Fruit fly (Drosophila melanogaster): ENCODE measurements around the gene CG33116.

The CG33116 gene

DNA sequence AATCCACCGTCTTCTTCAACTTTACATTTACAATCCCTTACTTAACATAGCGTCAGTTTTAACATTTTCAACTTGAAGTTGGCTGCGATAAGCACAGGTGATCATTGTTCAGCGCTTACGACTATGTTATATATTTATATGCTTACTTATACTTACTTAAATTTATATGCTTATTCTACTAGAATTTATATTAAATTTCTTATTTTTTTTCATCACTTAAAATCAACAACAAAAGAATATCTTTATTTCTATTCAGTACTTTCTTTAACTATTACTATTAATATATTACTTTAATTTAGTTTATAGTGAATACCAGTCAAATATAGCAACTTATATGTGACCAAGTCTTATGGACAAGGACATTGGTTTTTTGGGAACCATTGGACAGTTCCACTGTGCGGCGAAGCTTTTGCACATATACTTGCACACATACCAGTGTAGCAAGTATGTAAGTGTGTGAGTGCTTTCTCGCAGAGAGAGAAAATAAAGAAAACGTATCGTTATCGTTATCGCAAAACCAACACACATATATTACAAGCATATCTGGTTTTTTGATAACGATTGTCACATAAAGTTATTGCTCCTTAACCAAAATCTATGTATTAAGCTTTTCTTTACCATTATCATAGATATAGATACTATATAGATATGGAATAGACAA is 16.0 kb upstream of the CG33116 start, which contains the start of gene Hasp (continued):
- no peak for TF ChIP-seq CG15011 (GFP tag; optimal IDR thresholded peaks at IDR 0.05)
- TF ChIP-seq gce (GFP tag; IDR thresholded peaks at IDR 0.05): no peak
- no peak for TF ChIP-seq Lpt (GFP tag; optimal IDR thresholded peaks at IDR 0.05)
- peak; percentile 51 for TF ChIP-seq Max (GFP tag; optimal IDR thresholded peaks at IDR 0.05)
- peak; percentile 47; the same call in 1 of the 2 replicates for TF ChIP-seq cas (GFP tag; IDR thresholded peaks at IDR 0.05)
- TF ChIP-seq PHDP (tag; optimal IDR thresholded peaks at IDR 0.05): peak; percentile 61
- TF ChIP-seq CG4360 (GFP tag; IDR thresholded peaks at IDR 0.05): no peak
- peak; percentile 81 for TF ChIP-seq Med (GFP tag)
- TF ChIP-seq caup (GFP tag; optimal IDR thresholded peaks at IDR 0.05; ENCODE audit: severe bottlenecking): peak; percentile 51
- TF ChIP-seq NK7.1 (GFP tag; optimal IDR thresholded peaks at IDR 0.05): no peak
- no peak for TF ChIP-seq CG16863 (GFP tag; optimal IDR thresholded peaks at IDR 0.05)
- TF ChIP-seq CG17361 (GFP tag; IDR thresholded peaks at IDR 0.05): peak; percentile 71; the same call in 2 of the 3 replicates
- TF ChIP-seq CG2712 (tag; optimal IDR thresholded peaks at IDR 0.05): peak; percentile 72
- no peak for TF ChIP-seq Dfd (GFP tag; optimal IDR thresholded peaks at IDR 0.05)
- TF ChIP-seq Hr51 (GFP tag; optimal IDR thresholded peaks at IDR 0.05): peak in 1 of 2 experiments; percentile 70
- no peak for TF ChIP-seq CG10462 (GFP tag; optimal IDR thresholded peaks at IDR 0.05)
- no peak for TF ChIP-seq crol (GFP tag; IDR thresholded peaks at IDR 0.05)
- TF ChIP-seq Hey (tag; optimal IDR thresholded peaks at IDR 0.05): no peak
- TF ChIP-seq amos (GFP tag; IDR thresholded peaks at IDR 0.05; ENCODE audit: partially characterized antibody): peak; percentile 53; the same call in 1 of the 2 replicates
- TF ChIP-seq kay (GFP tag; optimal IDR thresholded peaks at IDR 0.05): peak; percentile 12
- TF ChIP-seq rib (GFP tag; IDR thresholded peaks at IDR 0.05): no peak
- no peak for TF ChIP-seq fru (optimal IDR thresholded peaks at IDR 0.05)
- peak; percentile 83 for TF ChIP-seq CG7839 (tag; optimal IDR thresholded peaks at IDR 0.05)
- peak; percentile 58 for TF ChIP-seq CG4820 (GFP tag; optimal IDR thresholded peaks at IDR 0.05)
- TF ChIP-seq MTF-1 (GFP tag; optimal IDR thresholded peaks at IDR 0.05; ENCODE audit: borderline replicate concordance): peak; percentile 4
- TF ChIP-seq Tbp (GFP tag; optimal IDR thresholded peaks at IDR 0.05): no peak
- peak; percentile 40 for TF ChIP-seq nerfin-1 (tag; optimal IDR thresholded peaks at IDR 0.05)
- peak; percentile 11 to 19 for TF ChIP-seq Trl (optimal IDR thresholded peaks at IDR 0.05)
- no peak for TF ChIP-seq Trl (GFP tag; optimal IDR thresholded peaks at IDR 0.05)
- TF ChIP-seq wek (GFP tag; optimal IDR thresholded peaks at IDR 0.05): no peak
- no peak for TF ChIP-seq luna (GFP tag; optimal IDR thresholded peaks at IDR 0.05)
- peak; percentile 7 for TF ChIP-seq CG1647 (GFP tag; optimal IDR thresholded peaks at IDR 0.05)
- TF ChIP-seq CG8089 (GFP tag; optimal IDR thresholded peaks at IDR 0.05): no peak
- peak; percentile 39 for TF ChIP-seq HHEX (GFP tag; optimal IDR thresholded peaks at IDR 0.05)
- TF ChIP-seq lola (GFP tag; optimal IDR thresholded peaks at IDR 0.05): peak in 1 of 3 experiments; percentile 38
- no peak for TF ChIP-seq CG7357 (GFP tag; IDR thresholded peaks at IDR 0.05)
- no peak for TF ChIP-seq sens-2 (GFP tag; IDR thresholded peaks at IDR 0.05)
- TF ChIP-seq psq (GFP tag; optimal IDR thresholded peaks at IDR 0.05): no peak
- peak; percentile 65 for TF ChIP-seq CG31441 (GFP tag; IDR thresholded peaks at IDR 0.05)
- TF ChIP-seq CG6272 (GFP tag; IDR thresholded peaks at IDR 0.05): no peak
- peak; percentile 62 for TF ChIP-seq ind (GFP tag; optimal IDR thresholded peaks at IDR 0.05)
- TF ChIP-seq CG4282 (GFP tag; optimal IDR thresholded peaks at IDR 0.05): no peak
- no peak for TF ChIP-seq ac (GFP tag; optimal IDR thresholded peaks at IDR 0.05)
- TF ChIP-seq Nf-YC (tag; optimal IDR thresholded peaks at IDR 0.05): peak; percentile 48
- no peak for TF ChIP-seq CG5953 (GFP tag; IDR thresholded peaks at IDR 0.05)
- peak; percentile 83 for TF ChIP-seq CG6791 (GFP tag; IDR thresholded peaks at IDR 0.05; ENCODE audit: partially characterized antibody)
- peak; percentile 50; the same call in 1 of the 2 replicates for TF ChIP-seq CG31224 (GFP tag; IDR thresholded peaks at IDR 0.05)
- TF ChIP-seq Oli (tag; optimal IDR thresholded peaks at IDR 0.05): peak; percentile 63
- peak; percentile 68 for TF ChIP-seq Dll (GFP tag; IDR thresholded peaks at IDR 0.05; ENCODE audit: partially characterized antibody)
- no peak for TF ChIP-seq insv (GFP tag; optimal IDR thresholded peaks at IDR 0.05)
- TF ChIP-seq croc (GFP tag; conservative IDR thresholded peaks at IDR 0.05): no peak
